Fruit fly (Drosophila melanogaster) whole organism, embryonic: ENCODE measurements around the gene LSm7.

Source experiments
- CG10462 ChIP-seq: fragments of 200-800 bp; sonication (Bioruptor generic); optimal IDR thresholded peaks from 2 replicates; lab custom pipeline; 2016; ENCODE audit warnings: missing biosample characterization, missing genetic modification characterization
- CG10543 ChIP-seq: fragments of 200-800 bp; sonication (Bioruptor generic); optimal IDR thresholded peaks from 3 replicates; lab custom pipeline; 2017; ENCODE audit warnings: missing biosample characterization, mild to moderate bottlenecking, missing genetic modification characterization, moderate library complexity
- CG14965 ChIP-seq: fragments of 200-800 bp; sonication (Bioruptor generic); optimal IDR thresholded peaks from 2 replicates; lab custom pipeline; 2016; ENCODE audit warnings: missing biosample characterization, missing genetic modification characterization, borderline replicate concordance
- CG17385 ChIP-seq: fragments of 200-800 bp; sonication (Bioruptor generic); optimal IDR thresholded peaks from 3 replicates; lab custom pipeline; 2018; ENCODE audit warnings: missing biosample characterization, mild to moderate bottlenecking, missing genetic modification characterization
- CG2120 ChIP-seq: fragments of 200-800 bp; sonication (Bioruptor generic); optimal IDR thresholded peaks from 3 replicates; lab custom pipeline; 2016; ENCODE audit warnings: missing biosample characterization, missing genetic modification characterization
- CG32772 ChIP-seq: fragments of 200-800 bp; sonication (Bioruptor generic); IDR thresholded peaks from 2 replicates; pipeline ENCODE4 v1.3.6; 2022; ENCODE audit warnings: missing biosample characterization, missing genetic modification characterization
- CG4360 ChIP-seq: fragments of 200-800 bp; sonication (Bioruptor generic); IDR thresholded peaks from 2 replicates; pipeline ENCODE4 v1.3.6; 2022; ENCODE audit warnings: missing biosample characterization, missing genetic modification characterization
- CG6813 ChIP-seq: fragments of 200-800 bp; sonication (Bioruptor generic); optimal IDR thresholded peaks from 2 replicates; lab custom pipeline; 2017; ENCODE audit warnings: missing biosample characterization, missing genetic modification characterization, mild to moderate bottlenecking, moderate library complexity, missing genetic modification reagents
- CG6854 ChIP-seq: fragments of 200-800 bp; sonication (Bioruptor generic); optimal IDR thresholded peaks from 3 replicates; lab custom pipeline; 2017; ENCODE audit warnings: missing biosample characterization, mild to moderate bottlenecking, missing genetic modification characterization
- CG8924 ChIP-seq: fragments of 200-800 bp; optimal IDR thresholded peaks from 3 replicates; lab custom pipeline; 2019; ENCODE audit warnings: missing biosample characterization, mild to moderate bottlenecking, missing genetic modification characterization, moderate library complexity
- CG9932 ChIP-seq: fragments of 200-800 bp; sonication (Bioruptor generic); IDR thresholded peaks from 2 replicates; pipeline ENCODE4 v1.3.6; 2022; ENCODE audit warnings: missing biosample characterization, missing genetic modification characterization
- Doc3 ChIP-seq: fragments of 200-800 bp; sonication (Bioruptor generic); IDR thresholded peaks from 3 replicates; pipeline ENCODE4 v1.3.6; 2022; ENCODE audit warnings: missing biosample characterization, missing genetic modification characterization; ENCODE audit not compliant: partially characterized antibody
- Ets65A ChIP-seq: fragments of 200-800 bp; sonication (Bioruptor generic); peaks from one replicate; lab custom pipeline; 2016; ENCODE audit warnings: missing biosample characterization, missing genetic modification characterization
- Fer2 ChIP-seq: fragments of 200-800 bp; sonication (Bioruptor generic); optimal IDR thresholded peaks from 2 replicates; lab custom pipeline; 2018; ENCODE audit warnings: missing biosample characterization, mild to moderate bottlenecking, missing genetic modification characterization, moderate library complexity
- GATAe ChIP-seq: fragments of 200-800 bp; sonication (Bioruptor generic); conservative IDR thresholded peaks from 2 replicates; pipeline ENCODE4 v1.3.6; 2022; ENCODE audit warnings: missing biosample characterization, missing genetic modification characterization
- HmgZ ChIP-seq: fragments of 200-800 bp; sonication (Bioruptor generic); optimal IDR thresholded peaks from 2 replicates; lab custom pipeline; 2018; ENCODE audit warnings: missing biosample characterization, mild to moderate bottlenecking, missing genetic modification characterization
- Hmr ChIP-seq: fragments of 200-800 bp; sonication (Bioruptor generic); optimal IDR thresholded peaks from 3 replicates; lab custom pipeline; 2017; ENCODE audit warnings: mild to moderate bottlenecking, missing biosample characterization, missing genetic modification reagents, missing genetic modification characterization
- Med ChIP-seq: fragments of 200-800 bp; sonication (Bioruptor generic); peaks from one replicate; lab custom pipeline; 2016; ENCODE audit warnings: missing biosample characterization, missing genetic modification characterization, mild to moderate bottlenecking, inconsistent platforms, moderate library complexity
- Oaz ChIP-seq: fragments of 200-800 bp; sonication (Bioruptor generic); IDR thresholded peaks from 2 replicates; pipeline ENCODE4 v1.3.6; 2022; ENCODE audit warnings: missing biosample characterization, missing genetic modification characterization
- Rfx ChIP-seq: fragments of 200-800 bp; sonication (Bioruptor generic); IDR thresholded peaks from 2 replicates; pipeline ENCODE4 v1.3.6; 2022; ENCODE audit warnings: missing biosample characterization, missing genetic modification characterization
- Sox102F ChIP-seq: fragments of 200-800 bp; sonication (Bioruptor generic); optimal IDR thresholded peaks from 2 replicates; lab custom pipeline; 2018; ENCODE audit warnings: missing biosample characterization, mild to moderate bottlenecking, missing genetic modification characterization, moderate library complexity
- Taf1 ChIP-seq: fragments of 200-800 bp; sonication (Bioruptor generic); IDR thresholded peaks from 2 replicates; pipeline ENCODE4 v1.3.6; 2022; ENCODE audit warnings: missing biosample characterization, missing genetic modification characterization
- caup ChIP-seq: fragments of 200-800 bp; sonication (Bioruptor generic); optimal IDR thresholded peaks from 3 replicates; lab custom pipeline; 2017; ENCODE audit warnings: missing biosample characterization, mild to moderate bottlenecking, missing genetic modification characterization, moderate library complexity; ENCODE audit not compliant: severe bottlenecking
- ci ChIP-seq: fragments of 200-800 bp; sonication (Bioruptor generic); IDR thresholded peaks from 3 replicates; pipeline ENCODE4 v1.3.6; 2022; ENCODE audit warnings: missing biosample characterization, missing genetic modification characterization
- ewg ChIP-seq: fragments of 200-800 bp; sonication (Bioruptor generic); optimal IDR thresholded peaks from 3 replicates; lab custom pipeline; 2017; ENCODE audit warnings: mild to moderate bottlenecking, missing biosample characterization, missing genetic modification reagents, missing genetic modification characterization
- ftz-f1 ChIP-seq: fragments of 200-800 bp; sonication (Bioruptor generic); optimal IDR thresholded peaks from 2 replicates; lab custom pipeline; 2016; ENCODE audit warnings: missing biosample characterization, missing genetic modification characterization
- gce ChIP-seq: fragments of 200-800 bp; sonication (Bioruptor generic); IDR thresholded peaks from 3 replicates; pipeline ENCODE4 v1.3.6; 2022; ENCODE audit warnings: missing biosample characterization, missing genetic modification characterization
- gcm2 ChIP-seq: fragments of 200-800 bp; sonication (Bioruptor generic); optimal IDR thresholded peaks from 2 replicates; lab custom pipeline; 2016; ENCODE audit warnings: missing biosample characterization, missing genetic modification characterization
- gem ChIP-seq: fragments of 200-800 bp; sonication (Bioruptor generic); optimal IDR thresholded peaks from 2 replicates; lab custom pipeline; 2019; ENCODE audit warnings: missing biosample characterization, mild to moderate bottlenecking, missing genetic modification characterization, moderate library complexity
- gfzf ChIP-seq: fragments of 200-800 bp; sonication (Bioruptor generic); optimal IDR thresholded peaks from 2 replicates; lab custom pipeline; 2016; ENCODE audit warnings: missing biosample characterization, mild to moderate bottlenecking, missing genetic modification characterization, moderate library complexity
- grau ChIP-seq: fragments of 200-800 bp; optimal IDR thresholded peaks from 3 replicates; lab custom pipeline; 2019; ENCODE audit warnings: missing biosample characterization, mild to moderate bottlenecking, missing genetic modification characterization, moderate library complexity
- h ChIP-seq: fragments of >200 bp; optimal IDR thresholded peaks from 2 replicates; lab custom pipeline; 2017
- kah ChIP-seq: fragments of 200-800 bp; sonication (Bioruptor generic); optimal IDR thresholded peaks from 2 replicates; lab custom pipeline; 2018; ENCODE audit warnings: missing biosample characterization, mild to moderate bottlenecking, missing genetic modification characterization
- peb ChIP-seq: fragments of 200-800 bp; sonication (Bioruptor generic); IDR thresholded peaks from 2 replicates; pipeline ENCODE4 v1.3.6; 2022; ENCODE audit warnings: missing biosample characterization, missing genetic modification characterization
- ranshi ChIP-seq: fragments of 200-800 bp; sonication (Bioruptor generic); IDR thresholded peaks from 2 replicates; pipeline ENCODE4 v1.3.6; 2022; ENCODE audit warnings: missing biosample characterization, missing genetic modification characterization
- salm ChIP-seq: fragments of 200-800 bp; sonication (Bioruptor generic); optimal IDR thresholded peaks from 2 replicates; lab custom pipeline; 2018; ENCODE audit warnings: missing biosample characterization, mild to moderate bottlenecking, missing genetic modification characterization
- sd ChIP-seq: fragments of 200-800 bp; sonication (Bioruptor generic); optimal IDR thresholded peaks from 3 replicates; lab custom pipeline; 2018; ENCODE audit warnings: missing biosample characterization, mild to moderate bottlenecking, missing genetic modification characterization, moderate library complexity
- sens ChIP-seq: fragments of 200-800 bp; sonication (Bioruptor generic); peaks from one replicate; lab custom pipeline; 2016; ENCODE audit warnings: missing biosample characterization, missing genetic modification characterization
- sens-2 ChIP-seq: fragments of 200-800 bp; sonication (Bioruptor generic); IDR thresholded peaks from 2 replicates; pipeline ENCODE4 v1.3.6; 2022; ENCODE audit warnings: missing biosample characterization, missing genetic modification characterization
- slbo ChIP-seq: fragments of 200-800 bp; sonication (Bioruptor generic); IDR thresholded peaks from 2 replicates; pipeline ENCODE4 v1.3.6; 2022; ENCODE audit warnings: missing biosample characterization, missing genetic modification characterization
- so ChIP-seq: fragments of 200-800 bp; sonication (Bioruptor generic); IDR thresholded peaks from 3 replicates; pipeline ENCODE4 v1.3.6; 2022; ENCODE audit warnings: missing biosample characterization, missing genetic modification characterization
- stwl ChIP-seq: fragments of 200-800 bp; sonication (Bioruptor generic); optimal IDR thresholded peaks from 3 replicates; lab custom pipeline; 2018; ENCODE audit warnings: missing biosample characterization, mild to moderate bottlenecking, missing genetic modification characterization, moderate library complexity
- sug ChIP-seq: fragments of 200-800 bp; optimal IDR thresholded peaks from 2 replicates; lab custom pipeline; 2019; ENCODE audit warnings: missing biosample characterization, mild to moderate bottlenecking, missing genetic modification characterization, moderate library complexity
- toy ChIP-seq: fragments of 200-800 bp; sonication (Bioruptor generic); IDR thresholded peaks from 2 replicates; pipeline ENCODE4 v1.3.6; 2022; ENCODE audit warnings: missing biosample characterization, missing genetic modification characterization
- trem ChIP-seq: fragments of 200-800 bp; optimal IDR thresholded peaks from 3 replicates; lab custom pipeline; 2019; ENCODE audit warnings: missing biosample characterization, mild to moderate bottlenecking, missing genetic modification characterization, moderate library complexity
- unpg ChIP-seq: fragments of 200-800 bp; sonication (Bioruptor generic); optimal IDR thresholded peaks from 3 replicates; lab custom pipeline; 2018; ENCODE audit warnings: missing biosample characterization, mild to moderate bottlenecking, missing genetic modification characterization, moderate library complexity
- z ChIP-seq: fragments of 200-800 bp; sonication (Bioruptor generic); IDR thresholded peaks from 3 replicates; pipeline ENCODE4 v1.3.6; 2022; ENCODE audit warnings: missing biosample characterization, missing genetic modification characterization

Gene LSm7

dm6 chr2L:16764480-16764879, 21.6 kb upstream of the LSm7 start:
- TF ChIP-seq toy (GFP tag; lab: Robert Waterston, UW) (0 out of 2 replicates have a peak, but pooled peaks have one; percentile 21), Doc3 (GFP tag; lab: Robert Waterston, UW) (no peak), salm (tag; lab: Kevin White, UChicago) (no peak), Ets65A (GFP tag; lab: Kevin White, UChicago) (peak; percentile 58)

DNA sequence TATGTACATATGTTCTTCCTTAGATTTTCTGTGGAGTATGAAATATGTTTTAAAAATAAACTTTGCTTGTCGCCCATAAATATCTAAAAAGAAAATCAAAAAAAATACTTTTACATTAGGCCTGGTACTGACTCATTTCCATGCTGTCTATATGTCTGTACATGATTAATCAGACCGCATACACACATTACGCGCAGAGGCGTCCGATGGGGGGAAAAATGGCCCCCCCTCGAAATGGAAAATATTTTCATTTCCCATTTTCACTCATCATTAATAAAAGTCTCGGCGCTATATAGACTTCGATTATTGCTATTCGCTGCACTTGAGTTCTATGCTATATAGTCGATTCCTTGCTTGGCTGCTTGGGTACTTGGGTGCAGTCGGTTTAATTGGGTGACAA, 19.0 kb upstream of the LSm7 start:
- TF ChIP-seq CG9932 (GFP tag; lab: Robert Waterston, UW) (0 out of 2 replicates have a peak, but pooled peaks have one; percentile 11), gce (0 out of 3 replicates have a peak, but pooled peaks have one; percentile 27), Rfx (peak; percentile 23; the same call in 1 of the 2 replicates), stwl (tag; lab: Kevin White, UChicago) (no peak), slbo (GFP tag; lab: Robert Waterston, UW) (peak; percentile 35; the same call in 1 of the 2 replicates), unpg (peak; percentile 11), Sox102F (GFP tag; lab: Kevin White, UChicago) (peak; percentile 37), trem (tag; lab: Kevin White, UChicago) (no peak), CG2120 (GFP tag; lab: Kevin White, UChicago) (peak; percentile 10), Hmr (GFP tag; lab: Kevin White, UChicago) (no peak), gem (tag; lab: Kevin White, UChicago) (peak; percentile 4), Med (peak; percentile 59), z (no peak), Taf1 (GFP tag; lab: Robert Waterston, UW) (0 out of 2 replicates have a peak, but pooled peaks have one; percentile 7), Ets65A (GFP tag; lab: Kevin White, UChicago) (peak; percentile 76), sug (peak; percentile 11), sens (GFP tag; lab: Kevin White, UChicago) (peak; percentile 65), ci (GFP tag; lab: Robert Waterston, UW) (0 out of 3 replicates have a peak, but pooled peaks have one; percentile 37)

- TF ChIP-seq ranshi (GFP tag; lab: Robert Waterston, UW), result no peak
- no peak for TF ChIP-seq peb
- no peak for TF ChIP-seq CG4360
- TF ChIP-seq ftz-f1, result no peak
- TF ChIP-seq h (lab: Kevin White, UChicago), result no peak
- peak; percentile 59 for TF ChIP-seq CG10543 (GFP tag; lab: Kevin White, UChicago)
- no peak for TF ChIP-seq GATAe
- no peak for TF ChIP-seq CG6854 (GFP tag; lab: Kevin White, UChicago)
- no peak for TF ChIP-seq CG32772 (GFP tag; lab: Robert Waterston, UW)
- TF ChIP-seq sens-2, result no peak
- TF ChIP-seq gfzf (GFP tag; lab: Kevin White, UChicago), result no peak
- no peak for TF ChIP-seq gcm2
- TF ChIP-seq caup (GFP tag; lab: Kevin White, UChicago), result no peak
- no peak for TF ChIP-seq Oaz (GFP tag; lab: Robert Waterston, UW)
- no peak for TF ChIP-seq HmgZ (tag; lab: Kevin White, UChicago)
- TF ChIP-seq CG8924 (tag; lab: Kevin White, UChicago), result no peak
- TF ChIP-seq CG10462 (GFP tag; lab: Kevin White, UChicago), result no peak
- no peak for TF ChIP-seq CG14965
- no peak for TF ChIP-seq CG6813 (GFP tag; lab: Kevin White, UChicago)
- TF ChIP-seq grau (tag; lab: Kevin White, UChicago), result peak; percentile 4
- TF ChIP-seq so (GFP tag; lab: Robert Waterston, UW), result no peak
- TF ChIP-seq CG17385, result no peak
- TF ChIP-seq Fer2 (tag; lab: Kevin White, UChicago), result no peak
- peak; percentile 85 for TF ChIP-seq sd (tag; lab: Kevin White, UChicago)
- TF ChIP-seq ewg (GFP tag; lab: Kevin White, UChicago), result no peak
- no peak for TF ChIP-seq kah (GFP tag; lab: Kevin White, UChicago)
- peak; percentile 15 for TF ChIP-seq sens (GFP tag; lab: Kevin White, UChicago)
Measured at dm6 chr2L:16760504-16761417, 17.9 kb upstream of the LSm7 start, which contains the start of gene ppk17. TSS of gene ppk17 (minus strand) at chr2L:16760554.
